Worm (Caenorhabditis elegans): Measurements from ENCODE around the gene W07G1.1.

ce11 chrII:13982923-13983322, 43.5 kb upstream of the W07G1.1 start, which contains the start of the genes Y39G8B.13 and Y39G8B.10:
- TF ChIP-seq aly-2 (tag; optimal IDR thresholded peaks at IDR 0.05) (no peak), ztf-11 (tag; optimal IDR thresholded peaks at IDR 0.05) (no peak), unc-86 (tag; optimal IDR thresholded peaks at IDR 0.05) (no peak), fkh-10 (GFP tag; optimal IDR thresholded peaks at IDR 0.05) (no peak), nhr-90 (tag; optimal IDR thresholded peaks at IDR 0.05; ENCODE audit: poor library complexity) (no peak), fos-1 (tag; optimal IDR thresholded peaks at IDR 0.05) (no peak), nhr-76 (tag; optimal IDR thresholded peaks at IDR 0.05) (no peak), zag-1 (tag; optimal IDR thresholded peaks at IDR 0.05) (no peak), hpl-2 (GFP tag; optimal IDR thresholded peaks at IDR 0.05) (no peak)

Data from whole organism, L1 larva.